Worm (Caenorhabditis elegans) whole organism, L4 larva: Measurements from ENCODE around the gene cutl-11.

Source experiments
- D1046.2 ChIP-seq: fragments of 200-800 bp; sonication (Bioruptor generic); IDR thresholded peaks from 2 replicates; pipeline ENCODE4 v1.3.6; 2022; ENCODE audit warnings: missing genetic modification characterization, missing compliant biosample characterization
- aha-1 ChIP-seq: fragments of 150-350 bp; peaks from one replicate; lab custom pipeline; 2014; ENCODE audit warnings: missing biosample characterization, missing genetic modification characterization
- ceh-62 ChIP-seq: sonication (generic microtip); optimal IDR thresholded peaks from 2 replicates; lab custom pipeline; 2017; ENCODE audit warnings: missing biosample characterization, missing genetic modification characterization
- lin-15B ChIP-seq: fragments of 150-350 bp; sonication (generic microtip); optimal IDR thresholded peaks from 3 replicates; lab custom pipeline; 2014; ENCODE audit warnings: missing biosample characterization, missing genetic modification characterization
- nhr-10 ChIP-seq: fragments of 150-350 bp; optimal IDR thresholded peaks from 2 replicates; lab custom pipeline; 2014; ENCODE audit warnings: missing biosample characterization, missing genetic modification characterization
- nhr-6 ChIP-seq: fragments of 150-350 bp; optimal IDR thresholded peaks from 2 replicates; lab custom pipeline; 2014; ENCODE audit warnings: missing biosample characterization, missing genetic modification characterization

DNA sequence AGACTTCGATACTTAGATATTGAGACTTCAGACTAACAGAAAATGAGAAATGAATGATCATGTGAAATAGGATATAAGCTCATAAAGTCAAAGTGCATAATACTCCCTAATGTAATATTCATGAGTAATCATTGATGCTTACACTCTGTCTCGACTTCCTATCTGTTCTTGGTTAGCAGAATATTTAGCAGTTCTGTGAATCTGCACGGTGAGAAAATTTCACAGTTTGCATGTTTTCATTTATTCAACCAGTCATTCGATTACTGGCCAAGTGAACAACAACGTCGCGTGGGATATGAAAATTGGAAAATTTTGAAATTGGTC is 43.2 kb downstream of the cutl-11 start:
- TF ChIP-seq nhr-10 (tag; lab: Kevin White, UChicago) (no peak), D1046.2 (GFP tag; lab: Robert Waterston, UW) (no peak), lin-15B (tag; lab: Kevin White, UChicago) (no peak), ceh-62 (tag; lab: Kevin White, UChicago) (no peak), nhr-6 (tag; lab: Kevin White, UChicago) (no peak), aha-1 (tag; lab: Kevin White, UChicago) (no peak)
